Worm (Caenorhabditis elegans) whole organism, L1 larva: ENCODE results near the gene Y116A8C.29.

Experiments used
- alr-1 ChIP-seq: fragments of 200-800 bp; sonication (Bioruptor generic); optimal IDR thresholded peaks from 2 replicates; lab custom pipeline; 2018; ENCODE audit warnings: borderline replicate concordance, mild to moderate bottlenecking, missing genetic modification characterization, missing compliant biosample characterization
- aly-2 ChIP-seq: fragments of 150-350 bp; optimal IDR thresholded peaks from 2 replicates; lab custom pipeline; 2014; ENCODE audit warnings: missing biosample characterization, missing genetic modification characterization
- ceh-63 ChIP-seq: fragments of 200-800 bp; sonication (Bioruptor generic); optimal IDR thresholded peaks from 2 replicates; lab custom pipeline; 2018; ENCODE audit warnings: mild to moderate bottlenecking, missing genetic modification characterization, missing compliant biosample characterization
- ceh-82 ChIP-seq, 3 experiments: fragments of 150-350 bp in 1 of 3; sonication (generic microtip) in 2 of 3; optimal IDR thresholded peaks; 2 replicates each; lab custom pipeline; 2014 to 2017; ENCODE audit warnings: missing biosample characterization in 3 of 3, missing genetic modification characterization in 3 of 3
- ceh-88 ChIP-seq: fragments of 200-800 bp; sonication (Bioruptor generic); IDR thresholded peaks from 2 replicates; pipeline ENCODE4 v1.3.6; 2022; ENCODE audit warnings: missing genetic modification characterization, missing compliant biosample characterization
- ceh-90 ChIP-seq: sonication (generic microtip); optimal IDR thresholded peaks from 2 replicates; lab custom pipeline; 2016; ENCODE audit warnings: missing genetic modification characterization, missing compliant biosample characterization
- ces-1 ChIP-seq: fragments of 150-350 bp; optimal IDR thresholded peaks from 2 replicates; lab custom pipeline; 2014; ENCODE audit warnings: missing biosample characterization, missing genetic modification reagents, missing genetic modification characterization
- dpl-1 ChIP-seq, 3 experiments: fragments of 150-350 bp in 2 of 3; sonication (generic microtip) in 1 of 3; optimal IDR thresholded peaks; 2 replicates each; lab custom pipeline; 2014 to 2017; ENCODE audit warnings: missing biosample characterization in 3 of 3, missing genetic modification characterization in 3 of 3, missing genetic modification reagents in 3 of 3
- dsc-1 ChIP-seq: sonication (generic microtip); optimal IDR thresholded peaks from 2 replicates; lab custom pipeline; 2016; ENCODE audit warnings: mild to moderate bottlenecking, missing genetic modification characterization, missing compliant biosample characterization
- efl-1 ChIP-seq, 4 experiments: fragments of 150-350 bp; optimal IDR thresholded peaks in 3 of 4; peaks in 1 of 4; 1 replicate in 1 of 4; 2 replicates in 3 of 4; lab custom pipeline; 2014; ENCODE audit warnings: missing biosample characterization in 2 of 4, missing genetic modification characterization in 2 of 4, missing genetic modification reagents in 2 of 4
- egl-27 ChIP-seq, 2 experiments: fragments of 150-350 bp in 1 of 2; sonication (generic microtip); optimal IDR thresholded peaks; 3 replicates each; lab custom pipeline; 2017 to 2018; ENCODE audit warnings: missing biosample characterization in 2 of 2, missing genetic modification characterization in 2 of 2, missing genetic modification reagents in 2 of 2
- elt-3 ChIP-seq, 6 experiments: fragments of 150-350 bp in 1 of 6; sonication (generic microtip); optimal IDR thresholded peaks; 2 replicates each; lab custom pipeline; 2017 to 2018; ENCODE audit warnings: missing biosample characterization in 6 of 6, missing genetic modification characterization in 6 of 6, inconsistent platforms in 1 of 6
- fkh-10 ChIP-seq: sonication (generic microtip); optimal IDR thresholded peaks from 2 replicates; lab custom pipeline; 2017; ENCODE audit warnings: missing biosample characterization, missing genetic modification reagents, missing genetic modification characterization
- fkh-4 ChIP-seq: sonication (generic microtip); optimal IDR thresholded peaks from 2 replicates; lab custom pipeline; 2016; ENCODE audit warnings: missing compliant biosample characterization, missing genetic modification characterization, borderline replicate concordance
- fos-1 ChIP-seq: fragments of 150-350 bp; optimal IDR thresholded peaks from 2 replicates; lab custom pipeline; 2014; ENCODE audit warnings: missing biosample characterization, missing genetic modification characterization
- hlh-17 ChIP-seq: fragments of 200-800 bp; sonication (Bioruptor generic); optimal IDR thresholded peaks from 2 replicates; lab custom pipeline; 2018; ENCODE audit warnings: missing genetic modification characterization, mild to moderate bottlenecking, missing compliant biosample characterization, moderate library complexity, borderline replicate concordance
- irx-1 ChIP-seq: sonication (generic microtip); optimal IDR thresholded peaks from 2 replicates; lab custom pipeline; 2016; ENCODE audit warnings: missing genetic modification characterization, missing compliant biosample characterization
- isw-1 ChIP-seq: fragments of 200-800 bp; sonication (Bioruptor generic); IDR thresholded peaks from 2 replicates; pipeline ENCODE4 v1.3.6; 2022; ENCODE audit warnings: missing genetic modification characterization, missing compliant biosample characterization
- jun-1 ChIP-seq: fragments of 150-350 bp; optimal IDR thresholded peaks from 2 replicates; lab custom pipeline; 2014; ENCODE audit warnings: missing biosample characterization, missing genetic modification reagents, missing genetic modification characterization
- lin-13 ChIP-seq: fragments of 150-350 bp; optimal IDR thresholded peaks from 2 replicates; lab custom pipeline; 2014; ENCODE audit warnings: missing biosample characterization, missing genetic modification reagents, missing genetic modification characterization
- lin-15B ChIP-seq: fragments of 150-350 bp; sonication (generic microtip); optimal IDR thresholded peaks from 3 replicates; lab custom pipeline; 2014; ENCODE audit warnings: missing biosample characterization, missing genetic modification characterization
- lin-35 ChIP-seq, 2 experiments: fragments of 150-350 bp; optimal IDR thresholded peaks; 2 replicates each; lab custom pipeline; 2014; ENCODE audit warnings: missing biosample characterization in 2 of 2, missing genetic modification characterization in 2 of 2, missing genetic modification reagents in 2 of 2
- lir-3 ChIP-seq: sonication (generic microtip); optimal IDR thresholded peaks from 2 replicates; lab custom pipeline; 2016; ENCODE audit warnings: mild to moderate bottlenecking, missing genetic modification characterization, moderate library complexity, missing compliant biosample characterization; ENCODE audit not compliant: poor library complexity
- lsy-2 ChIP-seq, 2 experiments: fragments of 150-350 bp; optimal IDR thresholded peaks; 2 replicates each; lab custom pipeline; 2014; ENCODE audit warnings: missing biosample characterization in 2 of 2, missing genetic modification characterization in 2 of 2
- mab-9 ChIP-seq: fragments of 200-800 bp; sonication (Bioruptor generic); IDR thresholded peaks from 2 replicates; pipeline ENCODE4 v1.3.6; 2022; ENCODE audit warnings: missing genetic modification reagents, missing genetic modification characterization, missing compliant biosample characterization
- mep-1 ChIP-seq: fragments of 150-350 bp; optimal IDR thresholded peaks from 2 replicates; lab custom pipeline; 2014; ENCODE audit warnings: missing biosample characterization, missing genetic modification characterization
- nhr-11 ChIP-seq: fragments of 150-350 bp; optimal IDR thresholded peaks from 2 replicates; lab custom pipeline; 2014; ENCODE audit warnings: missing biosample characterization, missing genetic modification characterization
- nhr-12 ChIP-seq: sonication (generic microtip); optimal IDR thresholded peaks from 2 replicates; lab custom pipeline; 2017; ENCODE audit warnings: missing biosample characterization, missing genetic modification characterization
- nhr-19 ChIP-seq: fragments of 200-800 bp; sonication (Bioruptor generic); conservative IDR thresholded peaks from 2 replicates; pipeline ENCODE4 v1.3.6; 2022; ENCODE audit warnings: missing genetic modification characterization, missing compliant biosample characterization
- nhr-47 ChIP-seq: sonication (generic microtip); optimal IDR thresholded peaks from 2 replicates; lab custom pipeline; 2016; ENCODE audit warnings: mild to moderate bottlenecking, missing genetic modification characterization, moderate library complexity, missing compliant biosample characterization
- nhr-77 ChIP-seq: fragments of 150-350 bp; optimal IDR thresholded peaks from 2 replicates; lab custom pipeline; 2014; ENCODE audit warnings: missing biosample characterization, missing genetic modification characterization
- nhr-84 ChIP-seq: sonication (generic microtip); optimal IDR thresholded peaks from 2 replicates; lab custom pipeline; 2017; ENCODE audit warnings: missing biosample characterization, missing genetic modification characterization
- nhr-85 ChIP-seq: sonication (generic microtip); peaks from one replicate; lab custom pipeline; 2016; ENCODE audit warnings: missing genetic modification characterization, inconsistent platforms, missing compliant biosample characterization
- nhr-90 ChIP-seq: sonication (generic microtip); optimal IDR thresholded peaks from 2 replicates; lab custom pipeline; 2016; ENCODE audit warnings: mild to moderate bottlenecking, missing genetic modification characterization, missing compliant biosample characterization; ENCODE audit not compliant: poor library complexity
- pax-3 ChIP-seq: fragments of 200-800 bp; sonication (Bioruptor generic); optimal IDR thresholded peaks from 2 replicates; lab custom pipeline; 2018; ENCODE audit warnings: mild to moderate bottlenecking, missing genetic modification characterization, moderate library complexity, missing compliant biosample characterization
- pqm-1 ChIP-seq: sonication (generic microtip); optimal IDR thresholded peaks from 3 replicates; lab custom pipeline; 2017; ENCODE audit warnings: missing biosample characterization, missing genetic modification characterization
- rnt-1 ChIP-seq: sonication (generic microtip); optimal IDR thresholded peaks from 2 replicates; lab custom pipeline; 2016; ENCODE audit warnings: mild to moderate bottlenecking, missing genetic modification characterization, moderate library complexity, missing compliant biosample characterization
- snpc-4 ChIP-seq: fragments of 150-350 bp; optimal IDR thresholded peaks from 2 replicates; lab custom pipeline; 2014; ENCODE audit warnings: missing biosample characterization, missing genetic modification characterization
- snu-23 ChIP-seq: sonication (generic microtip); optimal IDR thresholded peaks from 2 replicates; lab custom pipeline; 2016; ENCODE audit warnings: missing genetic modification characterization, missing compliant biosample characterization
- sox-4 ChIP-seq: sonication (generic microtip); optimal IDR thresholded peaks from 2 replicates; lab custom pipeline; 2016; ENCODE audit warnings: missing genetic modification characterization, missing compliant biosample characterization
- tlp-1 ChIP-seq: fragments of 150-350 bp; optimal IDR thresholded peaks from 2 replicates; lab custom pipeline; 2014; ENCODE audit warnings: missing biosample characterization, missing genetic modification characterization
- unc-30 ChIP-seq: sonication (generic microtip); optimal IDR thresholded peaks from 2 replicates; lab custom pipeline; 2017; ENCODE audit warnings: missing biosample characterization, missing genetic modification characterization
- unc-62 ChIP-seq: fragments of 150-350 bp; optimal IDR thresholded peaks from 2 replicates; lab custom pipeline; 2014; ENCODE audit warnings: missing biosample characterization, missing genetic modification reagents, missing genetic modification characterization
- unc-98 ChIP-seq: fragments of 200-800 bp; sonication (Bioruptor generic); IDR thresholded peaks from 2 replicates; pipeline ENCODE4 v1.3.6; 2022; ENCODE audit warnings: missing genetic modification characterization, missing compliant biosample characterization
- ztf-4 ChIP-seq: fragments of 150-350 bp; optimal IDR thresholded peaks from 2 replicates; lab custom pipeline; 2014; ENCODE audit warnings: missing biosample characterization, missing genetic modification characterization

Y116A8C.29 gene

ce11 chrIV:17096168-17096567, 2.3 kb downstream of the Y116A8C.29 start, which contains the start of gene Y116A8C.27:
TSS of gene Y116A8C.27 (minus strand) at chrIV:17096268.
- TF ChIP-seq ces-1 (GFP tag; lab: Kevin White, UChicago) (no peak), pax-3 (tag; lab: Kevin White, UChicago) (no peak), egl-27 (tag; optimal IDR thresholded peaks at IDR 0.05; lab: Kevin White, UChicago) (no peak), ztf-4 (tag; lab: Kevin White, UChicago) (no peak), nhr-19 (GFP tag; lab: Robert Waterston, UW) (no peak), hlh-17 (no peak), irx-1 (tag; lab: Kevin White, UChicago) (no peak), nhr-47 (tag; lab: Kevin White, UChicago) (no peak)

- TF ChIP-seq efl-1 (optimal IDR thresholded peaks at IDR 0.05; lab: Kevin White, UChicago) (no peak), efl-1 (GFP tag; optimal IDR thresholded peaks at IDR 0.05 in 1 of 2; lab: Kevin White, UChicago) (peak in 1 of 2 experiments; percentile 43), nhr-90 (tag; lab: Kevin White, UChicago) (no peak), nhr-85 (tag; lab: Kevin White, UChicago) (peak; percentile 14), pqm-1 (no peak)
These were observed 5.3 kb downstream of the Y116A8C.29 start for ce11 chrIV:17099113-17099512.

ce11 chrIV:17100148-17100547, 6.3 kb downstream of the Y116A8C.29 start, which contains the start of gene bca-2:
TSS of gene bca-2 (minus strand) at chrIV:17100248.
- TF ChIP-seq fkh-4 (tag; lab: Kevin White, UChicago) = no peak
- TF ChIP-seq aly-2 (tag; lab: Kevin White, UChicago) = no peak
- no peak for TF ChIP-seq jun-1 (tag; lab: Kevin White, UChicago)
- TF ChIP-seq alr-1 (tag; lab: Kevin White, UChicago) = no peak

DNA sequence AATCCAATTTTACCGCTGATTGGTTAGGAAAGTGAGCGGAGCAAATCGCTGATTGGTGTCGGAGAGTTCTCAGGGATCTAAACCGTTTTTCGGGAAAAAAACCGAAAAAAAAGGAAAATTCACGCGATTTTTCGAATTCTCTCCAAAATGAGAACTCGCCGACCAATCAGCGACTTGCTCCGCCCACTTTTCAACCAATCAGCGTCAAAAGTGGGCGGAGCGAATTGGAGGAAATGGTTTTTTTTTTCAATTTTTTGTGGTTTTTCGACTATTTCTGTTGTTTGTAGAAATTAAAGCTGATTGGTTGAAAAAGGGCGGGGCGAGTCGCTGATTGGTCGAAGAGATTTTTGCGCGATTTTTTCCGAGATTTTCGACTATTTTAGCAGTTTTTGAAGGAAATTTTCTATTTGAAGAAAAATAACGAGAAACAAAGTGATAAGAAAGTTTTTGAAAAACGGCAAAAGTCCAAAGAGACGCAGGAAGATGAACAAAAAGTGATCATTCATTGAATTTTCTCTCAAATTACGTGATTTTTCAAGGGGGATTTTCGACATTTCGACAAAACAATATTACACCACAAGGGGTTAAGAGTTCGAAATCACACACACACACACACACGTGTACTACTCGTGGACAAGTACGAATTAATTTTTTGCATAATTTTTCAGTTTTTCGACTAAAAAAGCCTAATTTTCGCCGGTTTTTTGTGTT, 7.0 kb downstream of the Y116A8C.29 start:
- TF ChIP-seq elt-3 (tag; optimal IDR thresholded peaks at IDR 0.05; lab: Kevin White, UChicago) (no peak), lir-3 (tag; lab: Kevin White, UChicago) (no peak), lsy-2 (tag; optimal IDR thresholded peaks at IDR 0.05; lab: Kevin White, UChicago) (peak in 1 of 2 experiments; percentile 11), unc-30 (tag; lab: Kevin White, UChicago) (no peak), fkh-10 (GFP tag; lab: Kevin White, UChicago) (no peak), ceh-82 (tag; optimal IDR thresholded peaks at IDR 0.05; lab: Kevin White, UChicago) (no peak), unc-98 (GFP tag; lab: Robert Waterston, UW) (no peak), sox-4 (tag; lab: Kevin White, UChicago) (no peak), fos-1 (tag; lab: Kevin White, UChicago) (no peak), pqm-1 (no peak), lin-15B (tag; lab: Kevin White, UChicago) (no peak), unc-62 (no peak), nhr-12 (no peak), efl-1 (optimal IDR thresholded peaks at IDR 0.05; lab: Kevin White, UChicago) (no peak), efl-1 (GFP tag; optimal IDR thresholded peaks at IDR 0.05 in 1 of 2; lab: Kevin White, UChicago) (no peak), mab-9 (GFP tag; lab: Robert Waterston, UW) (no peak), snu-23 (GFP tag; lab: Kevin White, UChicago) (peak; percentile 42), dpl-1 (GFP tag; optimal IDR thresholded peaks at IDR 0.05; lab: Kevin White, UChicago) (no peak), lin-13 (GFP tag; lab: Kevin White, UChicago) (no peak), hlh-17 (no peak), nhr-84 (no peak), mep-1 (no peak), ceh-90 (tag; lab: Kevin White, UChicago) (no peak), isw-1 (GFP tag; lab: Robert Waterston, UW) (no peak), lin-35 (GFP tag; optimal IDR thresholded peaks at IDR 0.05; lab: Kevin White, UChicago) (peak in 1 of 2 experiments; percentile 15), snpc-4 (tag; lab: Kevin White, UChicago) (no peak), nhr-77 (no peak), rnt-1 (tag; lab: Kevin White, UChicago) (peak; percentile 36), nhr-11 (no peak), dsc-1 (tag; lab: Kevin White, UChicago) (no peak), ceh-63 (GFP tag; lab: Kevin White, UChicago) (no peak), tlp-1 (tag; lab: Kevin White, UChicago) (no peak), ceh-88 (GFP tag; lab: Robert Waterston, UW) (no peak)
